Fruit fly (Drosophila melanogaster) whole organism, prepupa: ENCODE measurements around the gene CG9760.

Experiments
- Blimp-1 ChIP-seq: fragments of 200-800 bp; sonication (Bioruptor generic); optimal IDR thresholded peaks from 3 replicates; lab custom pipeline; 2017; ENCODE audit warnings: missing biosample characterization, missing genetic modification characterization, mild to moderate bottlenecking, moderate library complexity, missing genetic modification reagents
- CG10631 ChIP-seq: fragments of 200-800 bp; sonication (Bioruptor generic); optimal IDR thresholded peaks from 2 replicates; lab custom pipeline; 2016; ENCODE audit warnings: missing biosample characterization, missing genetic modification characterization
- CG11294 ChIP-seq: fragments of 200-800 bp; sonication (Bioruptor generic); IDR thresholded peaks from 2 replicates; pipeline ENCODE4 v1.3.6; 2022; ENCODE audit warnings: missing biosample characterization, missing genetic modification characterization
- CG11902 ChIP-seq: fragments of 200-800 bp; sonication (Bioruptor generic); optimal IDR thresholded peaks from 3 replicates; lab custom pipeline; 2016; ENCODE audit warnings: missing biosample characterization, missing genetic modification characterization
- CG1621 ChIP-seq: fragments of 200-800 bp; sonication (Bioruptor generic); optimal IDR thresholded peaks from 3 replicates; lab custom pipeline; 2018; ENCODE audit warnings: missing biosample characterization, mild to moderate bottlenecking, missing genetic modification characterization
- CG31627 ChIP-seq: fragments of 200-800 bp; sonication (Bioruptor generic); optimal IDR thresholded peaks from 3 replicates; lab custom pipeline; 2016; ENCODE audit warnings: missing biosample characterization, missing genetic modification characterization
- CG32006 ChIP-seq: fragments of 200-800 bp; sonication (Bioruptor generic); optimal IDR thresholded peaks from 3 replicates; lab custom pipeline; 2017; ENCODE audit warnings: missing biosample characterization, mild to moderate bottlenecking, missing genetic modification characterization
- CG34406 ChIP-seq: fragments of 200-800 bp; sonication (Bioruptor generic); optimal IDR thresholded peaks from 3 replicates; lab custom pipeline; 2016; ENCODE audit warnings: missing biosample characterization, missing genetic modification characterization
- CG3919 ChIP-seq: fragments of 200-800 bp; sonication (Bioruptor generic); optimal IDR thresholded peaks from 3 replicates; lab custom pipeline; 2016; ENCODE audit warnings: missing biosample characterization, missing genetic modification characterization
- CG6163 ChIP-seq: fragments of 200-800 bp; sonication (Bioruptor generic); IDR thresholded peaks from 3 replicates; pipeline ENCODE4 v1.3.6; 2022; ENCODE audit warnings: missing biosample characterization, missing genetic modification characterization
- CG6792 ChIP-seq: fragments of 200-800 bp; sonication (Bioruptor generic); optimal IDR thresholded peaks from 3 replicates; lab custom pipeline; 2016; ENCODE audit warnings: missing biosample characterization, missing genetic modification characterization
- CG6808 ChIP-seq: fragments of 200-800 bp; sonication (Bioruptor generic); optimal IDR thresholded peaks from 3 replicates; lab custom pipeline; 2017; ENCODE audit warnings: missing biosample characterization, missing genetic modification characterization, mild to moderate bottlenecking, moderate library complexity, missing genetic modification reagents
- CG6854 ChIP-seq: fragments of 200-800 bp; sonication (Bioruptor generic); optimal IDR thresholded peaks from 2 replicates; lab custom pipeline; 2017; ENCODE audit warnings: missing biosample characterization, mild to moderate bottlenecking, missing genetic modification characterization
- CG7368 ChIP-seq: fragments of 200-800 bp; sonication (Bioruptor generic); optimal IDR thresholded peaks from 3 replicates; lab custom pipeline; 2016; ENCODE audit warnings: missing biosample characterization, missing genetic modification characterization
- CG8119 ChIP-seq: fragments of 200-800 bp; sonication (Bioruptor generic); IDR thresholded peaks from 3 replicates; pipeline ENCODE4 v1.3.6; 2022; ENCODE audit warnings: missing biosample characterization, missing genetic modification characterization
- CG8632 ChIP-seq: fragments of 200-800 bp; sonication (Bioruptor generic); optimal IDR thresholded peaks from 3 replicates; lab custom pipeline; 2016; ENCODE audit warnings: missing biosample characterization, missing genetic modification characterization
- CG9139 ChIP-seq: fragments of 200-800 bp; sonication (Bioruptor generic); optimal IDR thresholded peaks from 3 replicates; lab custom pipeline; 2017; ENCODE audit warnings: missing biosample characterization, mild to moderate bottlenecking, missing genetic modification characterization
- Eip75B ChIP-seq: fragments of 200-800 bp; sonication (Bioruptor generic); optimal IDR thresholded peaks from 3 replicates; lab custom pipeline; 2016; ENCODE audit warnings: missing biosample characterization, missing genetic modification characterization
- Eip78C ChIP-seq: fragments of 200-800 bp; sonication (Bioruptor generic); peaks from one replicate; lab custom pipeline; 2016; ENCODE audit warnings: missing biosample characterization, missing genetic modification characterization
- Eip93F ChIP-seq: fragments of 200-800 bp; sonication (Bioruptor generic); optimal IDR thresholded peaks from 2 replicates; lab custom pipeline; 2016; ENCODE audit warnings: missing biosample characterization, mild to moderate bottlenecking, missing genetic modification characterization
- Ets21C ChIP-seq: fragments of 200-800 bp; sonication (Bioruptor generic); optimal IDR thresholded peaks from 3 replicates; lab custom pipeline; 2016; ENCODE audit warnings: missing biosample characterization, missing genetic modification characterization
- Ets96B ChIP-seq: fragments of 200-800 bp; optimal IDR thresholded peaks from 2 replicates; lab custom pipeline; 2019; ENCODE audit warnings: missing biosample characterization, mild to moderate bottlenecking, missing genetic modification characterization, moderate library complexity
- Gug ChIP-seq: fragments of 200-800 bp; sonication (Bioruptor generic); IDR thresholded peaks from 2 replicates; pipeline ENCODE4 v1.3.6; 2022; ENCODE audit warnings: missing biosample characterization, missing genetic modification characterization
- Hr38 ChIP-seq: sonication (Bioruptor generic); optimal IDR thresholded peaks from 2 replicates; lab custom pipeline; 2016; ENCODE audit warnings: missing biosample characterization, missing genetic modification characterization
- Lpt ChIP-seq: fragments of 200-800 bp; sonication (Bioruptor generic); optimal IDR thresholded peaks from 3 replicates; lab custom pipeline; 2016; ENCODE audit warnings: missing biosample characterization, missing genetic modification characterization
- Met ChIP-seq: fragments of 200-800 bp; sonication (Bioruptor generic); optimal IDR thresholded peaks from 3 replicates; lab custom pipeline; 2016; ENCODE audit warnings: missing biosample characterization, missing genetic modification characterization
- OdsH ChIP-seq: fragments of 200-800 bp; sonication (Bioruptor generic); optimal IDR thresholded peaks from 3 replicates; lab custom pipeline; 2016; ENCODE audit warnings: missing biosample characterization, missing genetic modification characterization
- Smox ChIP-seq: fragments of 200-800 bp; sonication (Bioruptor generic); optimal IDR thresholded peaks from 3 replicates; lab custom pipeline; 2016; ENCODE audit warnings: missing biosample characterization, missing genetic modification characterization
- Sox14 ChIP-seq: fragments of 200-800 bp; sonication (Bioruptor generic); optimal IDR thresholded peaks from 3 replicates; lab custom pipeline; 2016; ENCODE audit warnings: missing biosample characterization, missing genetic modification characterization
- acj6 ChIP-seq: fragments of 200-800 bp; sonication (Bioruptor generic); optimal IDR thresholded peaks from 3 replicates; lab custom pipeline; 2016; ENCODE audit warnings: missing biosample characterization, missing genetic modification characterization
- cyc ChIP-seq: fragments of 200-800 bp; sonication (Bioruptor generic); optimal IDR thresholded peaks from 3 replicates; lab custom pipeline; 2016; ENCODE audit warnings: missing biosample characterization, missing genetic modification characterization
- dac ChIP-seq: fragments of 200-800 bp; sonication (Bioruptor generic); optimal IDR thresholded peaks from 2 replicates; lab custom pipeline; 2017; ENCODE audit warnings: missing biosample characterization, mild to moderate bottlenecking, missing genetic modification characterization
- dsx ChIP-seq: fragments of 200-800 bp; optimal IDR thresholded peaks from 3 replicates; lab custom pipeline; 2019; ENCODE audit warnings: missing biosample characterization, mild to moderate bottlenecking, missing genetic modification characterization, moderate library complexity; ENCODE audit not compliant: poor library complexity, severe bottlenecking
- eg ChIP-seq: fragments of 200-800 bp; sonication (Bioruptor generic); IDR thresholded peaks from 3 replicates; pipeline ENCODE4 v1.3.6; 2022; ENCODE audit warnings: missing biosample characterization, missing genetic modification characterization
- fd59A ChIP-seq: fragments of 200-800 bp; sonication (Bioruptor generic); optimal IDR thresholded peaks from 2 replicates; lab custom pipeline; 2017; ENCODE audit warnings: missing biosample characterization, mild to moderate bottlenecking, missing genetic modification characterization, missing genetic modification reagents
- fd85E ChIP-seq: fragments of 200-800 bp; sonication (Bioruptor generic); optimal IDR thresholded peaks from 3 replicates; lab custom pipeline; 2016; ENCODE audit warnings: missing biosample characterization, missing genetic modification characterization
- lz ChIP-seq: fragments of 200-800 bp; sonication (Bioruptor generic); optimal IDR thresholded peaks from 3 replicates; lab custom pipeline; 2016; ENCODE audit warnings: missing biosample characterization, missing genetic modification characterization
- net ChIP-seq: fragments of 200-800 bp; sonication (Bioruptor generic); optimal IDR thresholded peaks from 3 replicates; lab custom pipeline; 2016; ENCODE audit warnings: missing biosample characterization, missing genetic modification characterization
- pdm3 ChIP-seq: fragments of 200-800 bp; sonication (Bioruptor generic); optimal IDR thresholded peaks from 3 replicates; lab custom pipeline; 2016; ENCODE audit warnings: missing biosample characterization, missing genetic modification characterization
- salr ChIP-seq, 2 experiments: fragments of 200-800 bp; sonication (Bioruptor generic); optimal IDR thresholded peaks; 3 replicates each; lab custom pipeline; 2016 to 2018; ENCODE audit warnings: missing biosample characterization in 2 of 2, missing genetic modification characterization in 2 of 2, mild to moderate bottlenecking in 1 of 2
- spab ChIP-seq: fragments of 200-800 bp; sonication (Bioruptor generic); optimal IDR thresholded peaks from 2 replicates; lab custom pipeline; 2017; ENCODE audit warnings: missing biosample characterization, mild to moderate bottlenecking, missing genetic modification characterization, missing genetic modification reagents
- ss ChIP-seq, 2 experiments: fragments of 200-800 bp; sonication (Bioruptor generic); optimal IDR thresholded peaks; 2 replicates in 1 of 2; 3 replicates in 1 of 2; lab custom pipeline; 2017 to 2018; ENCODE audit warnings: mild to moderate bottlenecking in 2 of 2, missing biosample characterization in 2 of 2, missing genetic modification characterization in 2 of 2, moderate library complexity in 1 of 2
- svp ChIP-seq: fragments of 200-800 bp; sonication (Bioruptor generic); peaks from one replicate; lab custom pipeline; 2016; ENCODE audit warnings: missing biosample characterization, missing genetic modification characterization
- topi ChIP-seq: fragments of 200-800 bp; sonication (Bioruptor generic); optimal IDR thresholded peaks from 3 replicates; lab custom pipeline; 2016; ENCODE audit warnings: missing biosample characterization, missing genetic modification characterization

CG9760 gene

dm6 chr3L:12139232-12139698 is 24.3 kb downstream of the CG9760 start (continued):
- TF ChIP-seq CG8632 (GFP tag; lab: Kevin White, UChicago), result peak; percentile 73
- peak; percentile 8 to 67 for TF ChIP-seq salr (GFP tag; optimal IDR thresholded peaks at IDR 0.05; lab: Kevin White, UChicago)
- TF ChIP-seq cyc (GFP tag; lab: Kevin White, UChicago), result peak; percentile 74
- TF ChIP-seq fd59A (GFP tag; lab: Kevin White, UChicago), result peak; percentile 34
- no peak for TF ChIP-seq Met (GFP tag; lab: Kevin White, UChicago)
- TF ChIP-seq CG3919 (GFP tag; lab: Kevin White, UChicago), result no peak
- TF ChIP-seq CG34406 (GFP tag; lab: Kevin White, UChicago), result peak; percentile 67
- 0 out of 2 replicates have a peak, but pooled peaks have one; percentile 28 for TF ChIP-seq CG11294 (GFP tag; lab: Robert Waterston, UW)
- TF ChIP-seq OdsH (GFP tag; lab: Kevin White, UChicago), result peak; percentile 75
- peak; percentile 43 for TF ChIP-seq Ets96B (tag; lab: Kevin White, UChicago)
- TF ChIP-seq Lpt (GFP tag; lab: Kevin White, UChicago), result peak; percentile 60
- no peak for TF ChIP-seq dsx (GFP tag; lab: Kevin White, UChicago)
- peak; percentile 62; the same call in 2 of the 3 replicates for TF ChIP-seq CG6163
- peak; percentile 63 for TF ChIP-seq CG7368 (GFP tag; lab: Kevin White, UChicago)
- no peak for TF ChIP-seq CG6854
- TF ChIP-seq Ets21C (GFP tag; lab: Kevin White, UChicago), result peak; percentile 78
- 0 out of 2 replicates have a peak, but pooled peaks have one; percentile 20 for TF ChIP-seq Gug
- peak; percentile 11 for TF ChIP-seq Eip93F
- peak; percentile 79 for TF ChIP-seq topi (GFP tag; lab: Kevin White, UChicago)
- peak; percentile 5 to 27 for TF ChIP-seq ss (GFP tag; optimal IDR thresholded peaks at IDR 0.05; lab: Kevin White, UChicago)
- no peak for TF ChIP-seq net (GFP tag; lab: Kevin White, UChicago)
- no peak for TF ChIP-seq pdm3 (GFP tag; lab: Kevin White, UChicago)
- TF ChIP-seq Eip78C, result peak; percentile 94
- no peak for TF ChIP-seq CG32006
- TF ChIP-seq Blimp-1 (GFP tag; lab: Kevin White, UChicago), result no peak
- no peak for TF ChIP-seq Hr38
- TF ChIP-seq spab (GFP tag; lab: Kevin White, UChicago), result peak; percentile 50
- TF ChIP-seq lz (GFP tag; lab: Kevin White, UChicago), result peak; percentile 84
- TF ChIP-seq CG11902 (GFP tag; lab: Kevin White, UChicago), result peak; percentile 44
- peak; percentile 62; the same call in 1 of the 3 replicates for TF ChIP-seq eg (GFP tag; lab: Robert Waterston, UW)
- TF ChIP-seq acj6 (GFP tag; lab: Kevin White, UChicago), result peak; percentile 70
- peak; percentile 81 for TF ChIP-seq Sox14 (GFP tag; lab: Kevin White, UChicago)
- peak; percentile 80 for TF ChIP-seq CG6792
- TF ChIP-seq dac (GFP tag; lab: Kevin White, UChicago), result peak; percentile 20
- TF ChIP-seq CG9139, result no peak
- peak; percentile 75 for TF ChIP-seq Smox (GFP tag; lab: Kevin White, UChicago)
- TF ChIP-seq CG6808, result no peak
- no peak for TF ChIP-seq svp
- TF ChIP-seq CG10631 (GFP tag; lab: Kevin White, UChicago), result peak; percentile 75
- peak; percentile 84 for TF ChIP-seq Eip75B
- TF ChIP-seq CG31627, result peak; percentile 83
- peak; percentile 0 for TF ChIP-seq fd85E (GFP tag; lab: Kevin White, UChicago)
- peak; percentile 41; the same call in 1 of the 3 replicates for TF ChIP-seq CG8119 (GFP tag; lab: Robert Waterston, UW)
- peak; percentile 6 for TF ChIP-seq CG1621 (tag; lab: Kevin White, UChicago)
